Worm (Caenorhabditis elegans) whole organism, young adult: Measurements from ENCODE around the gene rpn-9.

Experiments
- B0336.3 ChIP-seq: fragments of 200-800 bp; sonication (Bioruptor generic); IDR thresholded peaks from 2 replicates; pipeline ENCODE4 v1.3.6; 2022; ENCODE audit warnings: missing genetic modification characterization, missing compliant biosample characterization
- F10E7.11 ChIP-seq: sonication (generic microtip); optimal IDR thresholded peaks from 2 replicates; lab custom pipeline; 2017; ENCODE audit warnings: mild to moderate bottlenecking, missing genetic modification characterization, moderate library complexity, missing compliant biosample characterization
- F33H1.4 ChIP-seq: fragments of 200-800 bp; sonication (Bioruptor generic); IDR thresholded peaks from 2 replicates; pipeline ENCODE4 v1.3.6; 2022; ENCODE audit warnings: missing genetic modification reagents, missing genetic modification characterization, missing compliant biosample characterization
- F37B4.10 ChIP-seq: fragments of 200-800 bp; sonication (Bioruptor generic); IDR thresholded peaks from 2 replicates; pipeline ENCODE4 v1.3.6; 2022; ENCODE audit warnings: missing genetic modification characterization, missing compliant biosample characterization
- F49E8.2 ChIP-seq: sonication (generic microtip); optimal IDR thresholded peaks from 3 replicates; lab custom pipeline; 2017; ENCODE audit warnings: missing genetic modification characterization, mild to moderate bottlenecking, missing compliant biosample characterization, antibody characterized with exemption, moderate library complexity; ENCODE audit not compliant: insufficient read depth
- F57A8.1 ChIP-seq: fragments of 200-800 bp; sonication (Bioruptor generic); optimal IDR thresholded peaks from 2 replicates; lab custom pipeline; 2018; ENCODE audit warnings: mild to moderate bottlenecking, missing genetic modification characterization, moderate library complexity, missing compliant biosample characterization
- F57C9.4 ChIP-seq: sonication (generic microtip); optimal IDR thresholded peaks from 2 replicates; lab custom pipeline; 2017; ENCODE audit warnings: mild to moderate bottlenecking, missing genetic modification characterization, missing compliant biosample characterization
- T07F8.4 ChIP-seq: sonication (generic microtip); optimal IDR thresholded peaks from 2 replicates; lab custom pipeline; 2016; ENCODE audit warnings: mild to moderate bottlenecking, missing genetic modification characterization, moderate library complexity, missing compliant biosample characterization
- Y53F4B.3 ChIP-seq: fragments of 200-800 bp; sonication (Bioruptor generic); IDR thresholded peaks from 2 replicates; pipeline ENCODE4 v1.3.6; 2022; ENCODE audit warnings: missing genetic modification reagents, missing genetic modification characterization, missing compliant biosample characterization
- Y53G8AR.9 ChIP-seq: fragments of 200-800 bp; sonication (Bioruptor generic); conservative IDR thresholded peaks from 2 replicates; pipeline ENCODE4 v1.3.6; 2022; ENCODE audit warnings: missing genetic modification reagents, missing genetic modification characterization, missing compliant biosample characterization
- Y95B8A.8 ChIP-seq: fragments of 200-800 bp; sonication (Bioruptor generic); IDR thresholded peaks from 2 replicates; pipeline ENCODE4 v1.3.6; 2022; ENCODE audit warnings: missing genetic modification reagents, missing genetic modification characterization, missing compliant biosample characterization
- akir-1 ChIP-seq: fragments of 200-800 bp; sonication (Bioruptor generic); optimal IDR thresholded peaks from 2 replicates; lab custom pipeline; 2018; ENCODE audit warnings: mild to moderate bottlenecking, missing genetic modification characterization, moderate library complexity, missing compliant biosample characterization
- ama-1 ChIP-seq, 3 experiments: fragments of 150-350 bp in 1 of 3; sonication (generic microtip) in 2 of 3; optimal IDR thresholded peaks; 2 replicates each; lab custom pipeline; 2014 to 2018; ENCODE audit warnings: missing biosample characterization in 2 of 3, missing genetic modification characterization in 2 of 3, missing genetic modification reagents in 2 of 3
- aptf-3 ChIP-seq: fragments of 200-800 bp; sonication (Bioruptor generic); IDR thresholded peaks from 2 replicates; pipeline ENCODE4 v1.3.6; 2022; ENCODE audit warnings: missing genetic modification characterization, missing compliant biosample characterization
- atf-7 ChIP-seq: sonication (generic microtip); optimal IDR thresholded peaks from 2 replicates; lab custom pipeline; 2017; ENCODE audit warnings: mild to moderate bottlenecking, missing genetic modification characterization, missing compliant biosample characterization
- attf-5 ChIP-seq: fragments of 200-800 bp; sonication (Bioruptor generic); optimal IDR thresholded peaks from 2 replicates; lab custom pipeline; 2018; ENCODE audit warnings: mild to moderate bottlenecking, missing genetic modification characterization, missing compliant biosample characterization
- ceh-27 ChIP-seq: fragments of 200-800 bp; sonication (Bioruptor generic); optimal IDR thresholded peaks from 2 replicates; lab custom pipeline; 2018; ENCODE audit warnings: mild to moderate bottlenecking, missing genetic modification characterization, moderate library complexity, missing compliant biosample characterization
- ceh-58 ChIP-seq: fragments of 200-800 bp; sonication (Bioruptor generic); IDR thresholded peaks from 2 replicates; pipeline ENCODE4 v1.3.6; 2022; ENCODE audit warnings: missing genetic modification characterization, missing compliant biosample characterization
- dox-1 ChIP-seq: fragments of 200-800 bp; sonication (Bioruptor generic); IDR thresholded peaks from 2 replicates; pipeline ENCODE4 v1.3.6; 2022; ENCODE audit warnings: missing genetic modification reagents, missing genetic modification characterization, missing compliant biosample characterization
- dpl-1 ChIP-seq: fragments of 150-350 bp; optimal IDR thresholded peaks from 2 replicates; lab custom pipeline; 2014; ENCODE audit warnings: missing biosample characterization, missing genetic modification reagents, missing genetic modification characterization
- egrh-3 ChIP-seq: fragments of 200-800 bp; sonication (Bioruptor generic); IDR thresholded peaks from 2 replicates; pipeline ENCODE4 v1.3.6; 2022; ENCODE audit warnings: missing genetic modification reagents, missing genetic modification characterization, missing compliant biosample characterization
- ets-4 ChIP-seq: fragments of 200-800 bp; sonication (Bioruptor generic); optimal IDR thresholded peaks from 2 replicates; lab custom pipeline; 2018; ENCODE audit warnings: mild to moderate bottlenecking, missing genetic modification characterization, missing compliant biosample characterization
- fkh-3 ChIP-seq: sonication (generic microtip); optimal IDR thresholded peaks from 2 replicates; lab custom pipeline; 2016; ENCODE audit warnings: mild to moderate bottlenecking, missing genetic modification characterization, missing compliant biosample characterization
- him-1 ChIP-seq: sonication (generic microtip); optimal IDR thresholded peaks from 2 replicates; lab custom pipeline; 2016; ENCODE audit warnings: missing genotype, missing genetic modification reagents, missing genetic modification characterization, missing compliant biosample characterization
- hrde-1 ChIP-seq: sonication (generic microtip); optimal IDR thresholded peaks from 2 replicates; lab custom pipeline; 2016; ENCODE audit warnings: missing genetic modification characterization, mild to moderate bottlenecking, missing compliant biosample characterization, moderate library complexity, missing genotype, missing genetic modification reagents, borderline replicate concordance
- lag-1 ChIP-seq: fragments of 200-800 bp; sonication (Bioruptor generic); IDR thresholded peaks from 2 replicates; pipeline ENCODE4 v1.3.6; 2022; ENCODE audit warnings: missing genetic modification reagents, missing genetic modification characterization, missing compliant biosample characterization
- let-607 ChIP-seq, 2 experiments: fragments of 200-800 bp in 1 of 2; sonication (Bioruptor generic) in 1 of 2; sonication (generic microtip) in 1 of 2; optimal IDR thresholded peaks; 2 replicates each; lab custom pipeline; 2016 to 2018; ENCODE audit warnings: mild to moderate bottlenecking in 2 of 2, missing compliant biosample characterization in 2 of 2, missing genetic modification characterization in 2 of 2, moderate library complexity in 2 of 2, missing genotype in 1 of 2
- lin-26 ChIP-seq: fragments of 200-800 bp; sonication (Bioruptor generic); IDR thresholded peaks from 2 replicates; pipeline ENCODE4 v1.3.6; 2022; ENCODE audit warnings: missing genetic modification reagents, missing genetic modification characterization, missing compliant biosample characterization
- lin-35 ChIP-seq, 3 experiments: fragments of 150-350 bp in 2 of 3; sonication (generic microtip) in 1 of 3; optimal IDR thresholded peaks; 2 replicates each; lab custom pipeline; 2014 to 2018; ENCODE audit warnings: missing biosample characterization in 3 of 3, missing genetic modification characterization in 3 of 3, missing genetic modification reagents in 3 of 3
- lin-54 ChIP-seq: fragments of 200-800 bp; sonication (Bioruptor generic); optimal IDR thresholded peaks from 2 replicates; lab custom pipeline; 2018; ENCODE audit warnings: mild to moderate bottlenecking, missing genetic modification characterization, missing compliant biosample characterization
- lir-1 ChIP-seq: fragments of 200-800 bp; sonication (Bioruptor generic); conservative IDR thresholded peaks from 2 replicates; pipeline ENCODE4 v1.3.6; 2022; ENCODE audit warnings: missing genetic modification reagents, missing genetic modification characterization, missing compliant biosample characterization
- lsl-1 ChIP-seq: fragments of 200-800 bp; sonication (Bioruptor generic); optimal IDR thresholded peaks from 2 replicates; lab custom pipeline; 2018; ENCODE audit warnings: mild to moderate bottlenecking, missing genetic modification characterization, moderate library complexity, missing compliant biosample characterization
- nfya-1 ChIP-seq: sonication (generic microtip); optimal IDR thresholded peaks from 2 replicates; lab custom pipeline; 2017; ENCODE audit warnings: antibody characterized with exemption, missing compliant biosample characterization, missing genetic modification characterization, borderline replicate concordance; ENCODE audit not compliant: insufficient read depth
- nhr-27 ChIP-seq: fragments of 200-800 bp; sonication (Bioruptor generic); optimal IDR thresholded peaks from 2 replicates; lab custom pipeline; 2018; ENCODE audit warnings: mild to moderate bottlenecking, missing genetic modification characterization, moderate library complexity, missing compliant biosample characterization
- nhr-90 ChIP-seq: sonication (generic microtip); optimal IDR thresholded peaks from 2 replicates; lab custom pipeline; 2016; ENCODE audit warnings: missing genotype, mild to moderate bottlenecking, missing genetic modification characterization, missing compliant biosample characterization
- pha-4 ChIP-seq: fragments of 150-350 bp; sonication (generic microtip); optimal IDR thresholded peaks from 2 replicates; lab custom pipeline; 2014; ENCODE audit warnings: missing biosample characterization, missing genetic modification reagents, missing genetic modification characterization
- repo-1 ChIP-seq: sonication (generic microtip); optimal IDR thresholded peaks from 2 replicates; lab custom pipeline; 2017; ENCODE audit warnings: mild to moderate bottlenecking, missing genetic modification characterization, missing compliant biosample characterization
- snpc-1.3 ChIP-seq: sonication (generic microtip); optimal IDR thresholded peaks from 2 replicates; lab custom pipeline; 2017; ENCODE audit warnings: missing genetic modification characterization, mild to moderate bottlenecking, missing compliant biosample characterization, antibody characterized with exemption, moderate library complexity, missing genotype, missing genetic modification reagents; ENCODE audit not compliant: insufficient read depth
- somi-1 ChIP-seq: fragments of 200-800 bp; sonication (Bioruptor generic); optimal IDR thresholded peaks from 2 replicates; lab custom pipeline; 2018; ENCODE audit warnings: mild to moderate bottlenecking, missing genetic modification characterization, missing compliant biosample characterization
- tbp1 ChIP-seq: fragments of 200-800 bp; sonication (Bioruptor generic); optimal IDR thresholded peaks from 2 replicates; lab custom pipeline; 2018; ENCODE audit warnings: mild to moderate bottlenecking, missing genetic modification characterization, missing compliant biosample characterization
- unc-130 ChIP-seq: sonication (generic microtip); optimal IDR thresholded peaks from 2 replicates; lab custom pipeline; 2016; ENCODE audit warnings: missing genetic modification reagents, missing genetic modification characterization, missing compliant biosample characterization
- xnd-1 ChIP-seq: sonication (generic microtip); optimal IDR thresholded peaks from 2 replicates; lab custom pipeline; 2016; ENCODE audit warnings: missing genotype, missing genetic modification reagents, missing genetic modification characterization, missing compliant biosample characterization
- zfh-2 ChIP-seq: fragments of 200-800 bp; sonication (Bioruptor generic); conservative IDR thresholded peaks from 2 replicates; pipeline ENCODE4 v1.3.6; 2022; ENCODE audit warnings: missing genetic modification reagents, missing genetic modification characterization, missing compliant biosample characterization
- zim-3 ChIP-seq: sonication (generic microtip); optimal IDR thresholded peaks from 2 replicates; lab custom pipeline; 2017; ENCODE audit warnings: mild to moderate bottlenecking, missing genetic modification characterization, moderate library complexity, missing compliant biosample characterization
- ztf-22 ChIP-seq: fragments of 200-800 bp; sonication (Bioruptor generic); optimal IDR thresholded peaks from 2 replicates; lab custom pipeline; 2018; ENCODE audit warnings: mild to moderate bottlenecking, missing genetic modification characterization, moderate library complexity, missing compliant biosample characterization
- ztf-28 ChIP-seq: fragments of 200-800 bp; sonication (Bioruptor generic); IDR thresholded peaks from 2 replicates; pipeline ENCODE4 v1.3.6; 2022; ENCODE audit warnings: missing genetic modification reagents, missing genetic modification characterization, missing compliant biosample characterization

Gene rpn-9

ce11 chrII:11240214-11240613, 1.5 kb upstream of the rpn-9 start:
- TF ChIP-seq hrde-1 (tag; lab: Kevin White, UChicago) = no peak
- TF ChIP-seq zim-3 (tag; lab: Kevin White, UChicago) = no peak
- TF ChIP-seq dox-1 (GFP tag; lab: Robert Waterston, UW) = 0 out of 2 replicates have a peak, but pooled peaks have one; percentile 24
- TF ChIP-seq akir-1 (GFP tag; lab: Kevin White, UChicago) = no peak
- TF ChIP-seq zfh-2 (GFP tag; lab: Robert Waterston, UW) = peak; percentile 52

- TF ChIP-seq egrh-3 (GFP tag; lab: Robert Waterston, UW) (no peak), ztf-28 (GFP tag; lab: Robert Waterston, UW) (no peak), aptf-3 (no peak), lag-1 (GFP tag; lab: Robert Waterston, UW) (peak; percentile 9; the same call in 1 of the 2 replicates), repo-1 (tag; lab: Kevin White, UChicago) (no peak), let-607 (tag; optimal IDR thresholded peaks at IDR 0.05; lab: Kevin White, UChicago) (no peak), pha-4 (tag; lab: Kevin White, UChicago) (no peak), him-1 (no peak), somi-1 (GFP tag; lab: Kevin White, UChicago) (no peak), ama-1 (optimal IDR thresholded peaks at IDR 0.05; lab: Kevin White, UChicago) (no peak), ama-1 (GFP tag; optimal IDR thresholded peaks at IDR 0.05; lab: Kevin White, UChicago) (peak in 1 of 2 experiments; percentile 6), F57A8.1 (GFP tag; lab: Kevin White, UChicago) (no peak), ceh-27 (GFP tag; lab: Kevin White, UChicago) (no peak), F10E7.11 (peak; percentile 35), Y53G8AR.9 (GFP tag; lab: Robert Waterston, UW) (peak; percentile 70), F57C9.4 (tag; lab: Kevin White, UChicago) (no peak), F37B4.10 (GFP tag; lab: Robert Waterston, UW) (no peak), nhr-90 (no peak), attf-5 (GFP tag; lab: Kevin White, UChicago) (no peak), unc-130 (GFP tag; lab: Kevin White, UChicago) (no peak), Y53F4B.3 (GFP tag; lab: Robert Waterston, UW) (no peak), xnd-1 (tag; lab: Kevin White, UChicago) (peak; percentile 13), fkh-3 (no peak), T07F8.4 (tag; lab: Kevin White, UChicago) (no peak), lin-26 (GFP tag; lab: Robert Waterston, UW) (peak; percentile 22; the same call in 1 of the 2 replicates), F33H1.4 (GFP tag; lab: Robert Waterston, UW) (no peak; the same call in 1 of the 2 replicates), zim-3 (tag; lab: Kevin White, UChicago) (no peak), nhr-27 (no peak), lin-54 (peak; percentile 44), lsl-1 (no peak), tbp1 (peak; percentile 5), ets-4 (GFP tag; lab: Kevin White, UChicago) (no peak), ztf-22 (GFP tag; lab: Kevin White, UChicago) (no peak), snpc-1.3 (tag; lab: Kevin White, UChicago) (peak; percentile 30), B0336.3 (peak; percentile 53; the same call in 1 of the 2 replicates), F49E8.2 (tag; lab: Kevin White, UChicago) (no peak), ceh-58 (GFP tag; lab: Robert Waterston, UW) (no peak), nfya-1 (tag; lab: Kevin White, UChicago) (no peak), dpl-1 (GFP tag; lab: Kevin White, UChicago) (no peak), Y95B8A.8 (peak; percentile 42; the same call in 1 of the 2 replicates), atf-7 (peak; percentile 23), lin-35 (GFP tag; optimal IDR thresholded peaks at IDR 0.05; lab: Kevin White, UChicago) (no peak), lir-1 (no peak)
These were observed 1.6 kb downstream of the rpn-9 start, which contains the start of gene fndc-1 for ce11 chrII:11237099-11237498. fndc-1 (minus strand) TSS chrII:11237325.
